Worm (Caenorhabditis elegans) whole organism, late embryonic: ENCODE data around the gene math-15.

ENCODE experiments used
- C38D4.7 ChIP-seq: fragments of 200-800 bp; sonication (Bioruptor generic); optimal IDR thresholded peaks from 2 replicates; lab custom pipeline; 2018; ENCODE audit warnings: mild to moderate bottlenecking, missing genetic modification characterization, moderate library complexity, missing compliant biosample characterization
- F13H6.1 ChIP-seq: sonication (generic microtip); optimal IDR thresholded peaks from 2 replicates; lab custom pipeline; 2016; ENCODE audit warnings: missing genetic modification characterization, missing compliant biosample characterization
- ahr-1 ChIP-seq: sonication (generic microtip); optimal IDR thresholded peaks from 2 replicates; lab custom pipeline; 2016; ENCODE audit warnings: missing genetic modification characterization, missing compliant biosample characterization
- ceh-14 ChIP-seq: sonication (generic microtip); optimal IDR thresholded peaks from 2 replicates; lab custom pipeline; 2016; ENCODE audit warnings: missing genotype, missing genetic modification characterization, missing compliant biosample characterization
- ceh-18 ChIP-seq: sonication (generic microtip); optimal IDR thresholded peaks from 2 replicates; lab custom pipeline; 2016; ENCODE audit warnings: missing genetic modification characterization, missing compliant biosample characterization
- ceh-19 ChIP-seq: fragments of 200-800 bp; sonication (Bioruptor generic); optimal IDR thresholded peaks from 2 replicates; lab custom pipeline; 2018; ENCODE audit warnings: mild to moderate bottlenecking, missing genetic modification characterization, missing compliant biosample characterization
- ceh-2 ChIP-seq: sonication (generic microtip); optimal IDR thresholded peaks from 2 replicates; lab custom pipeline; 2016; ENCODE audit warnings: missing genotype, missing genetic modification characterization, missing compliant biosample characterization
- ceh-24 ChIP-seq: sonication (generic microtip); optimal IDR thresholded peaks from 2 replicates; lab custom pipeline; 2016; ENCODE audit warnings: mild to moderate bottlenecking, missing genetic modification characterization, missing compliant biosample characterization
- ceh-30 ChIP-seq: fragments of 150-350 bp; optimal IDR thresholded peaks from 2 replicates; lab custom pipeline; 2014; ENCODE audit warnings: missing biosample characterization, missing genetic modification characterization
- ceh-31 ChIP-seq: sonication (generic microtip); optimal IDR thresholded peaks from 2 replicates; lab custom pipeline; 2016; ENCODE audit warnings: missing genetic modification characterization, missing compliant biosample characterization
- ceh-34 ChIP-seq: sonication (generic microtip); optimal IDR thresholded peaks from 2 replicates; lab custom pipeline; 2016; ENCODE audit warnings: mild to moderate bottlenecking, missing genetic modification characterization, missing compliant biosample characterization
- elt-4 ChIP-seq: sonication (generic microtip); optimal IDR thresholded peaks from 2 replicates; lab custom pipeline; 2016; ENCODE audit warnings: missing genetic modification characterization, missing compliant biosample characterization
- fax-1 ChIP-seq: sonication (generic microtip); optimal IDR thresholded peaks from 2 replicates; lab custom pipeline; 2016; ENCODE audit warnings: missing genotype, missing genetic modification characterization, missing compliant biosample characterization
- hlh-13 ChIP-seq: fragments of 200-800 bp; sonication (Bioruptor generic); optimal IDR thresholded peaks from 2 replicates; lab custom pipeline; 2018; ENCODE audit warnings: mild to moderate bottlenecking, missing genetic modification characterization, missing compliant biosample characterization
- hlh-15 ChIP-seq: sonication (generic microtip); optimal IDR thresholded peaks from 2 replicates; lab custom pipeline; 2016; ENCODE audit warnings: missing genetic modification characterization, missing compliant biosample characterization
- hlh-30 ChIP-seq: sonication (generic microtip); optimal IDR thresholded peaks from 2 replicates; lab custom pipeline; 2017; ENCODE audit warnings: antibody characterized with exemption, missing genetic modification characterization, missing compliant biosample characterization; ENCODE audit not compliant: insufficient read depth
- madf-2 ChIP-seq: sonication (generic microtip); optimal IDR thresholded peaks from 2 replicates; lab custom pipeline; 2017; ENCODE audit warnings: missing genetic modification characterization, missing compliant biosample characterization
- nfya-1 ChIP-seq: sonication (generic microtip); optimal IDR thresholded peaks from 2 replicates; lab custom pipeline; 2017; ENCODE audit warnings: missing genetic modification characterization, mild to moderate bottlenecking, missing compliant biosample characterization, antibody characterized with exemption, moderate library complexity
- npax-4 ChIP-seq: sonication (generic microtip); optimal IDR thresholded peaks from 2 replicates; lab custom pipeline; 2016; ENCODE audit warnings: missing genetic modification characterization, missing compliant biosample characterization
- odd-2 ChIP-seq: sonication (generic microtip); optimal IDR thresholded peaks from 2 replicates; lab custom pipeline; 2017; ENCODE audit warnings: antibody characterized with exemption, mild to moderate bottlenecking, missing genetic modification characterization, missing compliant biosample characterization
- pat-9 ChIP-seq: fragments of 200-800 bp; sonication (Bioruptor generic); optimal IDR thresholded peaks from 2 replicates; lab custom pipeline; 2018; ENCODE audit warnings: mild to moderate bottlenecking, missing genetic modification characterization, moderate library complexity, missing compliant biosample characterization
- pax-1 ChIP-seq: fragments of 150-350 bp; optimal IDR thresholded peaks from 2 replicates; lab custom pipeline; 2014; ENCODE audit warnings: missing biosample characterization, missing genetic modification characterization
- pha-2 ChIP-seq: sonication (generic microtip); optimal IDR thresholded peaks from 2 replicates; lab custom pipeline; 2017; ENCODE audit warnings: mild to moderate bottlenecking, missing genetic modification characterization, missing compliant biosample characterization
- pros-1 ChIP-seq: fragments of 150-350 bp; optimal IDR thresholded peaks from 2 replicates; lab custom pipeline; 2014; ENCODE audit warnings: missing biosample characterization, missing genetic modification reagents, missing genetic modification characterization
- sox-4 ChIP-seq: sonication (generic microtip); optimal IDR thresholded peaks from 2 replicates; lab custom pipeline; 2017; ENCODE audit warnings: mild to moderate bottlenecking, missing genetic modification characterization, inconsistent platforms, missing compliant biosample characterization
- syd-9 ChIP-seq: sonication (generic microtip); optimal IDR thresholded peaks from 2 replicates; lab custom pipeline; 2016; ENCODE audit warnings: mild to moderate bottlenecking, missing genetic modification characterization, moderate library complexity, missing compliant biosample characterization
- ttx-3 ChIP-seq: sonication (generic microtip); optimal IDR thresholded peaks from 2 replicates; lab custom pipeline; 2016; ENCODE audit warnings: missing genetic modification reagents, missing genetic modification characterization, missing compliant biosample characterization
- unc-3 ChIP-seq, 2 experiments: fragments of 200-800 bp in 1 of 2; sonication (Bioruptor generic) in 1 of 2; sonication (generic microtip) in 1 of 2; conservative IDR thresholded peaks in 1 of 2; optimal IDR thresholded peaks in 1 of 2; 2 replicates each; pipeline versions ENCODE4 v1.3.6 to Lab custom; 2016 to 2022; ENCODE audit warnings: missing compliant biosample characterization in 2 of 2, missing genetic modification characterization in 2 of 2, missing genetic modification reagents in 1 of 2
- unc-42 ChIP-seq: sonication (generic microtip); optimal IDR thresholded peaks from 2 replicates; lab custom pipeline; 2016; ENCODE audit warnings: missing genotype, missing genetic modification characterization, missing compliant biosample characterization
- unc-55 ChIP-seq: sonication (generic microtip); optimal IDR thresholded peaks from 2 replicates; lab custom pipeline; 2017; ENCODE audit warnings: missing biosample characterization, missing genetic modification reagents, missing genetic modification characterization
- zip-5 ChIP-seq: sonication (generic microtip); optimal IDR thresholded peaks from 2 replicates; lab custom pipeline; 2016; ENCODE audit warnings: missing genetic modification characterization, missing compliant biosample characterization

math-15 gene

ce11 chrII:1882705-1883104 is 16.5 kb downstream of the math-15 start, which contains the start of gene math-5:
TSS of gene math-5 (minus strand) at chrII:1882805.
- TF ChIP-seq nfya-1 (tag; lab: Kevin White, UChicago) = no peak
- no peak for TF ChIP-seq pros-1 (tag; lab: Kevin White, UChicago)
- no peak for TF ChIP-seq fax-1 (tag; lab: Kevin White, UChicago)
- TF ChIP-seq hlh-15 (tag; lab: Kevin White, UChicago) = no peak

- TF ChIP-seq ceh-2 (tag; lab: Kevin White, UChicago) = no peak
Observed at ce11 chrII:1884635-1885034, 18.5 kb downstream of the math-15 start, which contains the start of gene math-6. TSS of gene math-6 (minus strand) at chrII:1884735.

- TF ChIP-seq sox-4 (tag; lab: Kevin White, UChicago) (no peak), pax-1 (tag; lab: Kevin White, UChicago) (no peak), unc-55 (no peak), hlh-15 (tag; lab: Kevin White, UChicago) (no peak), ahr-1 (tag; lab: Kevin White, UChicago) (no peak)
Observed at ce11 chrII:1886379-1886778, 20.2 kb downstream of the math-15 start, which contains the start of gene math-7. TSS of gene math-7 (minus strand) at chrII:1886479.

- TF ChIP-seq ceh-19 = no peak
- no peak for TF ChIP-seq elt-4 (tag; lab: Kevin White, UChicago)
- TF ChIP-seq zip-5 = no peak
- TF ChIP-seq madf-2 (tag; lab: Kevin White, UChicago) = no peak
- TF ChIP-seq ceh-14 = no peak
- TF ChIP-seq, all 69 proteins: peak for 0
Observed at ce11 chrII:1889071-1889470, 22.9 kb downstream of the math-15 start, which contains the start of gene math-8. TSS of gene math-8 (minus strand) at chrII:1889171.

- TF ChIP-seq npax-4 (tag; lab: Kevin White, UChicago) = no peak
- no peak for TF ChIP-seq ceh-30 (tag; lab: Kevin White, UChicago)
- TF ChIP-seq pha-2 (tag; lab: Kevin White, UChicago) = no peak
- TF ChIP-seq pat-9 (tag; lab: Kevin White, UChicago) = no peak
- no peak for TF ChIP-seq F13H6.1 (tag; lab: Kevin White, UChicago)
- no peak for TF ChIP-seq ceh-14
- no peak for TF ChIP-seq ahr-1 (tag; lab: Kevin White, UChicago)
- TF ChIP-seq unc-42 = no peak
Observed at ce11 chrII:1890682-1891081, 24.5 kb downstream of the math-15 start, which contains the start of gene math-9. TSS of gene math-9 (minus strand) at chrII:1890782.

- no peak for TF ChIP-seq syd-9
- no peak for TF ChIP-seq ceh-31 (tag; lab: Kevin White, UChicago)
- TF ChIP-seq ttx-3 (tag; lab: Kevin White, UChicago) = no peak
- no peak for TF ChIP-seq ceh-34 (tag; lab: Kevin White, UChicago)
- no peak for TF ChIP-seq hlh-30 (tag; lab: Kevin White, UChicago)
Observed at ce11 chrII:1893912-1894311, 27.7 kb downstream of the math-15 start, which contains the start of gene C16C4.1. TSS of gene C16C4.1 (plus strand) at chrII:1894212.

- TF ChIP-seq syd-9 (no peak), ahr-1 (tag; lab: Kevin White, UChicago) (no peak), hlh-13 (GFP tag; lab: Kevin White, UChicago) (no peak), ceh-24 (tag; lab: Kevin White, UChicago) (no peak), unc-3 (GFP tag; conservative IDR thresholded peaks at IDR 0.05; lab: Robert Waterston, UW) (no peak), unc-3 (tag; optimal IDR thresholded peaks at IDR 0.05; lab: Kevin White, UChicago) (no peak), C38D4.7 (no peak), odd-2 (tag; lab: Kevin White, UChicago) (no peak), ceh-18 (tag; lab: Kevin White, UChicago) (no peak)
Observed at ce11 chrII:1895278-1895677, 29.1 kb downstream of the math-15 start, which contains the start of gene C46F9.5. TSS of gene C46F9.5 (plus strand) at chrII:1895578.
